Worm (Caenorhabditis elegans) whole organism, L1 larva: Measurements from ENCODE around the gene ptc-3.
A peak's percentile ranks its signal among the peaks of the same experiment; 100 is the strongest.

Source experiments
- C16A3.4 ChIP-seq: fragments of 150-350 bp; optimal IDR thresholded peaks from 2 replicates; lab custom pipeline; 2014; ENCODE audit warnings: missing biosample characterization, missing genetic modification characterization
- Y116A8C.19 ChIP-seq: sonication (generic microtip); optimal IDR thresholded peaks from 2 replicates; lab custom pipeline; 2016; ENCODE audit warnings: missing compliant biosample characterization, missing genetic modification characterization, borderline replicate concordance
- aha-1 ChIP-seq: fragments of 150-350 bp; optimal IDR thresholded peaks from 2 replicates; lab custom pipeline; 2014; ENCODE audit warnings: missing biosample characterization, missing genetic modification characterization
- aly-2 ChIP-seq: fragments of 150-350 bp; optimal IDR thresholded peaks from 2 replicates; lab custom pipeline; 2014; ENCODE audit warnings: missing biosample characterization, missing genetic modification characterization
- ama-1 ChIP-seq: fragments of 150-350 bp; optimal IDR thresholded peaks from 2 replicates; lab custom pipeline; 2014
- blmp-1 ChIP-seq: fragments of 150-350 bp; optimal IDR thresholded peaks from 2 replicates; lab custom pipeline; 2014; ENCODE audit warnings: missing biosample characterization, missing genetic modification characterization
- ceh-63 ChIP-seq: fragments of 200-800 bp; sonication (Bioruptor generic); optimal IDR thresholded peaks from 2 replicates; lab custom pipeline; 2018; ENCODE audit warnings: mild to moderate bottlenecking, missing genetic modification characterization, missing compliant biosample characterization
- ceh-82 ChIP-seq, 3 experiments: fragments of 150-350 bp in 1 of 3; sonication (generic microtip) in 2 of 3; optimal IDR thresholded peaks; 2 replicates each; lab custom pipeline; 2014 to 2017; ENCODE audit warnings: missing biosample characterization in 3 of 3, missing genetic modification characterization in 3 of 3
- ceh-88 ChIP-seq: fragments of 200-800 bp; sonication (Bioruptor generic); IDR thresholded peaks from 2 replicates; pipeline ENCODE4 v1.3.6; 2022; ENCODE audit warnings: missing genetic modification characterization, missing compliant biosample characterization
- ceh-90 ChIP-seq: sonication (generic microtip); optimal IDR thresholded peaks from 2 replicates; lab custom pipeline; 2016; ENCODE audit warnings: missing genetic modification characterization, missing compliant biosample characterization
- dpl-1 ChIP-seq, 3 experiments: fragments of 150-350 bp in 2 of 3; sonication (generic microtip) in 1 of 3; optimal IDR thresholded peaks; 2 replicates each; lab custom pipeline; 2014 to 2017; ENCODE audit warnings: missing biosample characterization in 3 of 3, missing genetic modification characterization in 3 of 3, missing genetic modification reagents in 3 of 3
- egl-13 ChIP-seq: sonication (generic microtip); optimal IDR thresholded peaks from 2 replicates; lab custom pipeline; 2016; ENCODE audit warnings: missing genotype, missing genetic modification reagents, missing genetic modification characterization, missing compliant biosample characterization
- egl-27 ChIP-seq, 2 experiments: fragments of 150-350 bp in 1 of 2; sonication (generic microtip); optimal IDR thresholded peaks; 3 replicates each; lab custom pipeline; 2017 to 2018; ENCODE audit warnings: missing biosample characterization in 2 of 2, missing genetic modification characterization in 2 of 2, missing genetic modification reagents in 2 of 2
- ets-5 ChIP-seq: fragments of 200-800 bp; sonication (Bioruptor generic); IDR thresholded peaks from 2 replicates; pipeline ENCODE4 v1.3.6; 2022; ENCODE audit warnings: missing genetic modification characterization, missing compliant biosample characterization
- fkh-4 ChIP-seq: sonication (generic microtip); optimal IDR thresholded peaks from 2 replicates; lab custom pipeline; 2016; ENCODE audit warnings: missing compliant biosample characterization, missing genetic modification characterization, borderline replicate concordance
- hlh-17 ChIP-seq: fragments of 200-800 bp; sonication (Bioruptor generic); optimal IDR thresholded peaks from 2 replicates; lab custom pipeline; 2018; ENCODE audit warnings: missing genetic modification characterization, mild to moderate bottlenecking, missing compliant biosample characterization, moderate library complexity, borderline replicate concordance
- hpl-2 ChIP-seq: fragments of 150-350 bp; optimal IDR thresholded peaks from 2 replicates; lab custom pipeline; 2014; ENCODE audit warnings: missing biosample characterization, missing genetic modification reagents, missing genetic modification characterization
- lin-35 ChIP-seq, 2 experiments: fragments of 150-350 bp; optimal IDR thresholded peaks; 2 replicates each; lab custom pipeline; 2014; ENCODE audit warnings: missing biosample characterization in 2 of 2, missing genetic modification characterization in 2 of 2, missing genetic modification reagents in 2 of 2
- mdl-1 ChIP-seq, 2 experiments: fragments of 150-350 bp; optimal IDR thresholded peaks; 2 replicates each; lab custom pipeline; 2014 to 2017; ENCODE audit warnings: missing biosample characterization in 2 of 2, missing genetic modification characterization in 2 of 2, inconsistent platforms in 1 of 2
- mep-1 ChIP-seq: fragments of 150-350 bp; optimal IDR thresholded peaks from 2 replicates; lab custom pipeline; 2014; ENCODE audit warnings: missing biosample characterization, missing genetic modification characterization
- nhr-28 ChIP-seq: fragments of 150-350 bp; optimal IDR thresholded peaks from 2 replicates; lab custom pipeline; 2014; ENCODE audit warnings: missing biosample characterization, missing genetic modification characterization
- nhr-77 ChIP-seq: fragments of 150-350 bp; optimal IDR thresholded peaks from 2 replicates; lab custom pipeline; 2014; ENCODE audit warnings: missing biosample characterization, missing genetic modification characterization
- nhr-84 ChIP-seq: sonication (generic microtip); optimal IDR thresholded peaks from 2 replicates; lab custom pipeline; 2017; ENCODE audit warnings: missing biosample characterization, missing genetic modification characterization
- nhr-85 ChIP-seq: sonication (generic microtip); peaks from one replicate; lab custom pipeline; 2016; ENCODE audit warnings: missing genetic modification characterization, inconsistent platforms, missing compliant biosample characterization
- nhr-90 ChIP-seq: sonication (generic microtip); optimal IDR thresholded peaks from 2 replicates; lab custom pipeline; 2016; ENCODE audit warnings: mild to moderate bottlenecking, missing genetic modification characterization, missing compliant biosample characterization; ENCODE audit not compliant: poor library complexity
- snu-23 ChIP-seq: sonication (generic microtip); optimal IDR thresholded peaks from 2 replicates; lab custom pipeline; 2016; ENCODE audit warnings: missing genetic modification characterization, missing compliant biosample characterization
- sox-4 ChIP-seq: sonication (generic microtip); optimal IDR thresholded peaks from 2 replicates; lab custom pipeline; 2016; ENCODE audit warnings: missing genetic modification characterization, missing compliant biosample characterization
- sup-37 ChIP-seq: fragments of 200-800 bp; sonication (Bioruptor generic); optimal IDR thresholded peaks from 2 replicates; lab custom pipeline; 2018; ENCODE audit warnings: mild to moderate bottlenecking, missing genetic modification characterization, missing compliant biosample characterization
- tbx-2 ChIP-seq: sonication (generic microtip); optimal IDR thresholded peaks from 2 replicates; lab custom pipeline; 2016; ENCODE audit warnings: missing genetic modification characterization, missing compliant biosample characterization
- tlp-1 ChIP-seq: fragments of 150-350 bp; optimal IDR thresholded peaks from 2 replicates; lab custom pipeline; 2014; ENCODE audit warnings: missing biosample characterization, missing genetic modification characterization
- unc-86 ChIP-seq: sonication (generic microtip); optimal IDR thresholded peaks from 2 replicates; lab custom pipeline; 2016; ENCODE audit warnings: missing genetic modification characterization, missing compliant biosample characterization
- xbp-1 ChIP-seq: sonication (generic microtip); optimal IDR thresholded peaks from 2 replicates; lab custom pipeline; 2016; ENCODE audit warnings: missing genetic modification characterization, missing compliant biosample characterization
- zag-1 ChIP-seq: fragments of 150-350 bp; optimal IDR thresholded peaks from 2 replicates; lab custom pipeline; 2014; ENCODE audit warnings: missing biosample characterization, missing genetic modification characterization
- zip-4 ChIP-seq: fragments of 200-800 bp; sonication (Bioruptor generic); optimal IDR thresholded peaks from 2 replicates; lab custom pipeline; 2018; ENCODE audit warnings: mild to moderate bottlenecking, missing genetic modification characterization, moderate library complexity, missing compliant biosample characterization
- ztf-11 ChIP-seq, 2 experiments: sonication (generic microtip); optimal IDR thresholded peaks; 2 replicates each; lab custom pipeline; 2016 to 2017; ENCODE audit warnings: missing genetic modification characterization in 2 of 2, missing biosample characterization in 1 of 2, missing compliant biosample characterization in 1 of 2

ptc-3 gene

ce11 chrII:2853767-2854166, 1.4 kb upstream of the ptc-3 start:
- no peak for TF ChIP-seq C16A3.4
- TF ChIP-seq blmp-1 (tag; lab: Kevin White, UChicago): peak; percentile 50
- TF ChIP-seq nhr-85 (tag; lab: Kevin White, UChicago): peak; percentile 29

- TF ChIP-seq hpl-2 (GFP tag; lab: Kevin White, UChicago) (no peak), ets-5 (GFP tag; lab: Robert Waterston, UW) (no peak), ceh-82 (tag; optimal IDR thresholded peaks at IDR 0.05; lab: Kevin White, UChicago) (no peak), sox-4 (tag; lab: Kevin White, UChicago) (no peak), unc-86 (tag; lab: Kevin White, UChicago) (no peak), ama-1 (lab: Kevin White, UChicago) (no peak), aly-2 (no peak), mep-1 (tag; lab: Kevin White, UChicago) (no peak), sup-37 (GFP tag; lab: Kevin White, UChicago) (no peak), tbx-2 (no peak), mdl-1 (tag; optimal IDR thresholded peaks at IDR 0.05; lab: Kevin White, UChicago) (no peak), ztf-11 (tag; optimal IDR thresholded peaks at IDR 0.05; lab: Kevin White, UChicago) (no peak), xbp-1 (tag; lab: Kevin White, UChicago) (no peak), zag-1 (no peak), egl-27 (tag; optimal IDR thresholded peaks at IDR 0.05; lab: Kevin White, UChicago) (no peak)
These were observed 5.8 kb downstream of the ptc-3 start for ce11 chrII:2846552-2846951.

- TF ChIP-seq nhr-85 (tag; lab: Kevin White, UChicago) (no peak), sup-37 (GFP tag; lab: Kevin White, UChicago) (no peak), ceh-88 (GFP tag; lab: Robert Waterston, UW) (no peak), ceh-82 (tag; optimal IDR thresholded peaks at IDR 0.05; lab: Kevin White, UChicago) (no peak), hpl-2 (GFP tag; lab: Kevin White, UChicago) (no peak), ceh-63 (GFP tag; lab: Kevin White, UChicago) (no peak), lin-35 (GFP tag; optimal IDR thresholded peaks at IDR 0.05; lab: Kevin White, UChicago) (no peak)
These were observed 6.7 kb downstream of the ptc-3 start for ce11 chrII:2845674-2846073.

ce11 chrII:2843088-2843487, 9.3 kb downstream of the ptc-3 start, which contains the start of gene Y110A2AL.7:
Gene Y110A2AL.7 (minus strand): TSS chrII:2843188.
- TF ChIP-seq zag-1 (no peak), fkh-4 (tag; lab: Kevin White, UChicago) (no peak), aha-1 (tag; lab: Kevin White, UChicago) (no peak), Y116A8C.19 (tag; lab: Kevin White, UChicago) (no peak), egl-13 (tag; lab: Kevin White, UChicago) (no peak), snu-23 (GFP tag; lab: Kevin White, UChicago) (no peak), lin-35 (GFP tag; optimal IDR thresholded peaks at IDR 0.05; lab: Kevin White, UChicago) (no peak), nhr-28 (tag; lab: Kevin White, UChicago) (no peak), nhr-77 (tag; lab: Kevin White, UChicago) (no peak)

- no peak for TF ChIP-seq ceh-88 (GFP tag; lab: Robert Waterston, UW)
- TF ChIP-seq nhr-84 (tag; lab: Kevin White, UChicago): no peak
- TF ChIP-seq egl-13 (tag; lab: Kevin White, UChicago): no peak
- no peak for TF ChIP-seq unc-86 (tag; lab: Kevin White, UChicago)
- TF ChIP-seq ceh-90: no peak
- TF ChIP-seq hlh-17 (GFP tag; lab: Kevin White, UChicago): no peak
- TF ChIP-seq dpl-1 (GFP tag; optimal IDR thresholded peaks at IDR 0.05; lab: Kevin White, UChicago): no peak
- no peak for TF ChIP-seq zip-4
- TF ChIP-seq tlp-1 (tag; lab: Kevin White, UChicago): no peak
- no peak for TF ChIP-seq hpl-2 (GFP tag; lab: Kevin White, UChicago)
- no peak for TF ChIP-seq sup-37 (GFP tag; lab: Kevin White, UChicago)
- no peak for TF ChIP-seq nhr-90 (tag; lab: Kevin White, UChicago)
These were observed 10.9 kb downstream of the ptc-3 start, which contains the start of gene Y110A2AL.6 for ce11 chrII:2841529-2841928. Gene Y110A2AL.6 (minus strand): TSS chrII:2841629.
